Worm (Caenorhabditis elegans) whole organism, L3 larva: ENCODE measurements around the gene snf-10.

ENCODE experiments used
- R02D3.7 ChIP-seq: fragments of 150-350 bp; optimal IDR thresholded peaks from 2 replicates; lab custom pipeline; 2014; ENCODE audit warnings: missing biosample characterization, missing genetic modification characterization
- ZK546.5 ChIP-seq: sonication (generic microtip); optimal IDR thresholded peaks from 2 replicates; lab custom pipeline; 2017; ENCODE audit warnings: missing biosample characterization, missing genetic modification characterization
- aly-2 ChIP-seq: fragments of 150-350 bp; optimal IDR thresholded peaks from 2 replicates; lab custom pipeline; 2014; ENCODE audit warnings: missing biosample characterization, missing genetic modification characterization
- ama-1 ChIP-seq: fragments of 150-350 bp; optimal IDR thresholded peaks from 2 replicates; lab custom pipeline; 2018
- ceh-28 ChIP-seq: fragments of 150-350 bp; optimal IDR thresholded peaks from 2 replicates; lab custom pipeline; 2014; ENCODE audit warnings: missing biosample characterization, missing genetic modification reagents, missing genetic modification characterization
- ceh-82 ChIP-seq: fragments of 150-350 bp; optimal IDR thresholded peaks from 2 replicates; lab custom pipeline; 2014; ENCODE audit warnings: missing biosample characterization, missing genetic modification characterization
- ceh-9 ChIP-seq: sonication (generic microtip); optimal IDR thresholded peaks from 2 replicates; lab custom pipeline; 2018; ENCODE audit warnings: missing biosample characterization, missing genetic modification characterization
- daf-12 ChIP-seq: fragments of 150-350 bp; optimal IDR thresholded peaks from 2 replicates; lab custom pipeline; 2014; ENCODE audit warnings: missing biosample characterization, missing genetic modification reagents, missing genetic modification characterization
- egl-27 ChIP-seq: sonication (generic microtip); optimal IDR thresholded peaks from 4 replicates; lab custom pipeline; 2017; ENCODE audit warnings: missing biosample characterization, missing genetic modification reagents, missing genetic modification characterization
- egl-5 ChIP-seq: fragments of 150-350 bp; optimal IDR thresholded peaks from 2 replicates; lab custom pipeline; 2017; ENCODE audit warnings: missing biosample characterization, missing genetic modification reagents, missing genetic modification characterization, inconsistent platforms
- elt-1 ChIP-seq: fragments of 150-350 bp; optimal IDR thresholded peaks from 2 replicates; lab custom pipeline; 2014; ENCODE audit warnings: missing biosample characterization, missing genetic modification characterization
- elt-2 ChIP-seq: sonication (generic microtip); optimal IDR thresholded peaks from 2 replicates; lab custom pipeline; 2016; ENCODE audit warnings: missing genetic modification reagents, mild to moderate bottlenecking, missing genetic modification characterization, missing compliant biosample characterization
- elt-3 ChIP-seq, 3 experiments: fragments of 150-350 bp in 1 of 3; sonication (generic microtip) in 2 of 3; optimal IDR thresholded peaks; 2 replicates in 2 of 3; 4 replicates in 1 of 3; lab custom pipeline; 2014 to 2017; ENCODE audit warnings: missing biosample characterization in 3 of 3, missing genetic modification characterization in 3 of 3
- eor-1 ChIP-seq, 2 experiments: fragments of 150-350 bp; optimal IDR thresholded peaks; 2 replicates each; lab custom pipeline; 2014 to 2018; ENCODE audit warnings: missing biosample characterization in 2 of 2, missing genetic modification characterization in 2 of 2
- fkh-10 ChIP-seq: sonication (generic microtip); optimal IDR thresholded peaks from 2 replicates; lab custom pipeline; 2017; ENCODE audit warnings: missing biosample characterization, missing genetic modification reagents, missing genetic modification characterization
- fkh-2 ChIP-seq: fragments of 150-350 bp; optimal IDR thresholded peaks from 2 replicates; lab custom pipeline; 2014; ENCODE audit warnings: missing biosample characterization, missing genetic modification reagents, missing genetic modification characterization
- fos-1 ChIP-seq: fragments of 150-350 bp; optimal IDR thresholded peaks from 2 replicates; lab custom pipeline; 2014; ENCODE audit warnings: missing biosample characterization, missing genetic modification characterization
- jun-1 ChIP-seq: fragments of 150-350 bp; optimal IDR thresholded peaks from 2 replicates; lab custom pipeline; 2014; ENCODE audit warnings: missing biosample characterization, missing genetic modification reagents, missing genetic modification characterization
- lin-39 ChIP-seq: fragments of 150-350 bp; optimal IDR thresholded peaks from 2 replicates; lab custom pipeline; 2018; ENCODE audit warnings: missing biosample characterization, missing genetic modification reagents, missing genetic modification characterization
- lsy-12 ChIP-seq: sonication (generic microtip); optimal IDR thresholded peaks from 2 replicates; lab custom pipeline; 2016; ENCODE audit warnings: mild to moderate bottlenecking, missing genetic modification characterization, missing compliant biosample characterization
- mdl-1 ChIP-seq: fragments of 150-350 bp; optimal IDR thresholded peaks from 2 replicates; lab custom pipeline; 2014; ENCODE audit warnings: missing biosample characterization, missing genetic modification characterization
- mml-1 ChIP-seq: fragments of 150-350 bp; sonication (generic microtip); optimal IDR thresholded peaks from 3 replicates; lab custom pipeline; 2014; ENCODE audit warnings: missing biosample characterization, missing genetic modification characterization
- nfya-1 ChIP-seq: sonication (generic microtip); optimal IDR thresholded peaks from 2 replicates; lab custom pipeline; 2017; ENCODE audit warnings: missing genetic modification characterization, mild to moderate bottlenecking, missing compliant biosample characterization, antibody characterized with exemption, moderate library complexity; ENCODE audit not compliant: insufficient read depth
- nhr-11 ChIP-seq: fragments of 150-350 bp; optimal IDR thresholded peaks from 2 replicates; lab custom pipeline; 2014; ENCODE audit warnings: missing biosample characterization, missing genetic modification characterization
- nhr-12 ChIP-seq: fragments of 150-350 bp; optimal IDR thresholded peaks from 2 replicates; lab custom pipeline; 2014; ENCODE audit warnings: missing biosample characterization, missing genetic modification characterization
- nhr-23 ChIP-seq: fragments of 150-350 bp; optimal IDR thresholded peaks from 2 replicates; lab custom pipeline; 2014; ENCODE audit warnings: missing biosample characterization, missing genetic modification reagents, missing genetic modification characterization
- nhr-25 ChIP-seq: sonication (generic microtip); optimal IDR thresholded peaks from 2 replicates; lab custom pipeline; 2017; ENCODE audit warnings: missing biosample characterization, missing genetic modification characterization
- nhr-28 ChIP-seq: fragments of 150-350 bp; optimal IDR thresholded peaks from 2 replicates; lab custom pipeline; 2014; ENCODE audit warnings: missing biosample characterization, missing genetic modification characterization
- nhr-43 ChIP-seq: sonication (generic microtip); optimal IDR thresholded peaks from 2 replicates; lab custom pipeline; 2016; ENCODE audit warnings: mild to moderate bottlenecking, missing genetic modification characterization, missing compliant biosample characterization; ENCODE audit not compliant: poor library complexity, severe bottlenecking
- nhr-67 ChIP-seq: fragments of 150-350 bp; optimal IDR thresholded peaks from 2 replicates; lab custom pipeline; 2014; ENCODE audit warnings: missing biosample characterization, missing genetic modification characterization
- nhr-76 ChIP-seq: fragments of 150-350 bp; sonication (generic microtip); optimal IDR thresholded peaks from 5 replicates; lab custom pipeline; 2014; ENCODE audit warnings: missing biosample characterization, missing genetic modification characterization
- nhr-77 ChIP-seq: fragments of 150-350 bp; optimal IDR thresholded peaks from 2 replicates; lab custom pipeline; 2014; ENCODE audit warnings: missing biosample characterization, missing genetic modification characterization
- pha-4 ChIP-seq: fragments of 150-350 bp; optimal IDR thresholded peaks from 2 replicates; lab custom pipeline; 2014; ENCODE audit warnings: missing biosample characterization, missing genetic modification reagents, missing genetic modification characterization
- pqm-1 ChIP-seq: fragments of 150-350 bp; optimal IDR thresholded peaks from 2 replicates; lab custom pipeline; 2017; ENCODE audit warnings: missing biosample characterization, missing genetic modification characterization, inconsistent platforms
- sea-2 ChIP-seq: fragments of 150-350 bp; sonication (generic microtip); optimal IDR thresholded peaks from 4 replicates; lab custom pipeline; 2014; ENCODE audit warnings: missing biosample characterization, missing genetic modification reagents, missing genetic modification characterization
- skn-1 ChIP-seq: fragments of 150-350 bp; optimal IDR thresholded peaks from 2 replicates; lab custom pipeline; 2014; ENCODE audit warnings: missing biosample characterization, missing genetic modification characterization
- snpc-4 ChIP-seq: fragments of 150-350 bp; optimal IDR thresholded peaks from 2 replicates; lab custom pipeline; 2014; ENCODE audit warnings: missing biosample characterization, missing genetic modification characterization
- unc-39 ChIP-seq: sonication (generic microtip); optimal IDR thresholded peaks from 4 replicates; lab custom pipeline; 2017; ENCODE audit warnings: missing biosample characterization, missing genetic modification characterization
- unc-62 ChIP-seq: fragments of 150-350 bp; sonication (generic microtip); optimal IDR thresholded peaks from 4 replicates; lab custom pipeline; 2014; ENCODE audit warnings: missing biosample characterization, missing genetic modification reagents, missing genetic modification characterization
- zag-1 ChIP-seq: fragments of 150-350 bp; optimal IDR thresholded peaks from 2 replicates; lab custom pipeline; 2014; ENCODE audit warnings: missing biosample characterization, missing genetic modification characterization
- ztf-11 ChIP-seq: fragments of 150-350 bp; optimal IDR thresholded peaks from 2 replicates; lab custom pipeline; 2014; ENCODE audit warnings: missing biosample characterization, missing genetic modification characterization
- ztf-4 ChIP-seq: fragments of 150-350 bp; optimal IDR thresholded peaks from 2 replicates; lab custom pipeline; 2014; ENCODE audit warnings: missing biosample characterization, missing genetic modification characterization

The snf-10 gene

ce11 chrV:10468709-10469108, 28.1 kb upstream of the snf-10 start:
- no peak for TF ChIP-seq nhr-23
- TF ChIP-seq ama-1 (lab: Kevin White, UChicago): peak; percentile 61

- TF ChIP-seq nhr-11 (tag; lab: Kevin White, UChicago) (no peak), ztf-11 (no peak), daf-12 (tag; lab: Kevin White, UChicago) (no peak), ZK546.5 (no peak), elt-3 (tag; optimal IDR thresholded peaks at IDR 0.05; lab: Kevin White, UChicago) (no peak), nhr-28 (no peak), egl-5 (tag; lab: Kevin White, UChicago) (no peak), eor-1 (tag; optimal IDR thresholded peaks at IDR 0.05; lab: Kevin White, UChicago) (no peak), snpc-4 (tag; lab: Kevin White, UChicago) (no peak), lin-39 (tag; lab: Kevin White, UChicago) (no peak), ceh-9 (no peak), unc-62 (GFP tag; lab: Kevin White, UChicago) (no peak), pha-4 (tag; lab: Kevin White, UChicago) (peak; percentile 70), aly-2 (tag; lab: Kevin White, UChicago) (no peak), nhr-67 (no peak), ceh-82 (tag; lab: Kevin White, UChicago) (no peak), fos-1 (tag; lab: Kevin White, UChicago) (no peak), skn-1 (tag; lab: Kevin White, UChicago) (no peak), R02D3.7 (tag; lab: Kevin White, UChicago) (no peak), nhr-12 (tag; lab: Kevin White, UChicago) (no peak), fkh-10 (GFP tag; lab: Kevin White, UChicago) (no peak), ceh-28 (no peak), nhr-43 (no peak), nhr-23 (no peak), fkh-2 (tag; lab: Kevin White, UChicago) (no peak), nfya-1 (tag; lab: Kevin White, UChicago) (peak; percentile 31), elt-1 (no peak), jun-1 (tag; lab: Kevin White, UChicago) (no peak), unc-39 (tag; lab: Kevin White, UChicago) (no peak), nhr-77 (tag; lab: Kevin White, UChicago) (no peak), zag-1 (tag; lab: Kevin White, UChicago) (no peak), nhr-76 (no peak), ztf-4 (tag; lab: Kevin White, UChicago) (no peak), mdl-1 (tag; lab: Kevin White, UChicago) (no peak), ama-1 (lab: Kevin White, UChicago) (peak; percentile 84), nhr-25 (tag; lab: Kevin White, UChicago) (no peak), elt-2 (tag; lab: Kevin White, UChicago) (peak; percentile 83), pqm-1 (tag; lab: Kevin White, UChicago) (peak; percentile 61), mml-1 (tag; lab: Kevin White, UChicago) (no peak), lsy-12 (tag; lab: Kevin White, UChicago) (no peak), sea-2 (no peak)
Observed at ce11 chrV:10468190-10468589, 27.6 kb upstream of the snf-10 start, which contains the start of gene egl-9. TSS of gene egl-9 (plus strand) at chrV:10468517.

DNA sequence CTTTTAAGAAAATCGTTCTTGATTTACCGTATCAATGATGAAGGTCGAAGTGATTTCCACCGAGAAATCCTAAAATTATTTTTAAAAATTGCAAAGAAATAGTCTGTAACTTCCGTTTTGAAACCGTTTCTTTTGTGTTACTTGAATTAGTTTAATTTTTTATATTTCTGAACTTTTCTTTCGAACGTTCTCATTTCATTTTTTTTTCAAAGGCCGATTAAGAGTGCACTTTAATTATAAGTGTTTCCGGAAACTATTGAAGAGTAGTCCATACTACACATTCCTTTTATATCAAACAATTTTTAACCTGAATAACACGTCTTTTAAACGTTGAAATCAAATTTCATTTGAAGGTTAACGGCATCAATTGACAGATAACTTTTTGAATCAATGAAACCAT, 27.0 kb upstream of the snf-10 start:
- TF ChIP-seq ceh-28: no peak
- no peak for TF ChIP-seq ZK546.5
- TF ChIP-seq ceh-9: no peak
- TF ChIP-seq ceh-82 (tag; lab: Kevin White, UChicago): no peak
- no peak for TF ChIP-seq unc-39 (tag; lab: Kevin White, UChicago)
- no peak for TF ChIP-seq elt-2 (tag; lab: Kevin White, UChicago)
- no peak for TF ChIP-seq egl-27 (tag; lab: Kevin White, UChicago)
- TF ChIP-seq nhr-25 (tag; lab: Kevin White, UChicago): no peak
- TF ChIP-seq nhr-77 (tag; lab: Kevin White, UChicago): no peak
- no peak for TF ChIP-seq sea-2
- TF ChIP-seq nhr-12 (tag; lab: Kevin White, UChicago): no peak
- TF ChIP-seq daf-12 (tag; lab: Kevin White, UChicago): no peak
